Fruit fly (Drosophila melanogaster) whole organism, embryonic: ENCODE data around the gene MBD-like.

Experiments used
- Adf1 ChIP-seq: fragments of 200-800 bp; sonication (Bioruptor generic); IDR thresholded peaks from 2 replicates; pipeline ENCODE4 v1.3.6; 2022; ENCODE audit warnings: missing biosample characterization, missing genetic modification characterization
- Atf3 ChIP-seq: fragments of 200-800 bp; sonication (Bioruptor generic); optimal IDR thresholded peaks from 3 replicates; lab custom pipeline; 2016; ENCODE audit warnings: missing biosample characterization, missing genetic modification characterization
- Atf6 ChIP-seq: fragments of 200-800 bp; sonication (Bioruptor generic); IDR thresholded peaks from 2 replicates; pipeline ENCODE4 v1.3.6; 2022; ENCODE audit warnings: missing biosample characterization, missing genetic modification characterization
- CG10462 ChIP-seq: fragments of 200-800 bp; sonication (Bioruptor generic); optimal IDR thresholded peaks from 2 replicates; lab custom pipeline; 2016; ENCODE audit warnings: missing biosample characterization, missing genetic modification characterization
- CG12071 ChIP-seq: fragments of 200-800 bp; sonication (Bioruptor generic); optimal IDR thresholded peaks from 3 replicates; lab custom pipeline; 2018; ENCODE audit warnings: missing biosample characterization, mild to moderate bottlenecking, missing genetic modification characterization
- CG12744 ChIP-seq: fragments of 200-800 bp; sonication (Bioruptor generic); optimal IDR thresholded peaks from 2 replicates; lab custom pipeline; 2016; ENCODE audit warnings: missing biosample characterization, missing genetic modification characterization
- CG13624 ChIP-seq: fragments of 200-800 bp; sonication (Bioruptor generic); optimal IDR thresholded peaks from 2 replicates; lab custom pipeline; 2016; ENCODE audit warnings: missing biosample characterization, missing genetic modification characterization
- CG13775 ChIP-seq: fragments of 200-800 bp; sonication (Bioruptor generic); optimal IDR thresholded peaks from 3 replicates; lab custom pipeline; 2017; ENCODE audit warnings: missing biosample characterization, mild to moderate bottlenecking, missing genetic modification characterization
- CG14710 ChIP-seq: fragments of 200-800 bp; sonication (Bioruptor generic); optimal IDR thresholded peaks from 3 replicates; lab custom pipeline; 2019; ENCODE audit warnings: missing biosample characterization, mild to moderate bottlenecking, missing genetic modification characterization, moderate library complexity
- CG15514 ChIP-seq: fragments of 200-800 bp; sonication (Bioruptor generic); optimal IDR thresholded peaks from 3 replicates; lab custom pipeline; 2017; ENCODE audit warnings: missing biosample characterization, missing genetic modification characterization, mild to moderate bottlenecking, moderate library complexity, missing genetic modification reagents
- CG17361 ChIP-seq: fragments of 200-800 bp; sonication (Bioruptor generic); IDR thresholded peaks from 3 replicates; pipeline ENCODE4 v1.3.6; 2022; ENCODE audit warnings: missing biosample characterization, missing genetic modification characterization
- CG17385 ChIP-seq: fragments of 200-800 bp; sonication (Bioruptor generic); optimal IDR thresholded peaks from 3 replicates; lab custom pipeline; 2018; ENCODE audit warnings: missing biosample characterization, mild to moderate bottlenecking, missing genetic modification characterization
- CG17612 ChIP-seq: fragments of 200-800 bp; sonication (Bioruptor generic); IDR thresholded peaks from 2 replicates; pipeline ENCODE4 v1.3.6; 2022; ENCODE audit warnings: missing biosample characterization, missing genetic modification characterization
- CG2712 ChIP-seq: fragments of 200-800 bp; optimal IDR thresholded peaks from 3 replicates; lab custom pipeline; 2019; ENCODE audit warnings: missing biosample characterization, mild to moderate bottlenecking, missing genetic modification characterization, moderate library complexity
- CG2875 ChIP-seq: fragments of 200-800 bp; sonication (Bioruptor generic); optimal IDR thresholded peaks from 2 replicates; lab custom pipeline; 2017; ENCODE audit warnings: missing biosample characterization, mild to moderate bottlenecking, missing genetic modification characterization, missing genetic modification reagents
- CG3847 ChIP-seq: fragments of 200-800 bp; sonication (Bioruptor generic); IDR thresholded peaks from 2 replicates; pipeline ENCODE4 v1.3.6; 2022; ENCODE audit warnings: missing biosample characterization, missing genetic modification characterization
- CG4730 ChIP-seq: fragments of 200-800 bp; sonication (Bioruptor generic); IDR thresholded peaks from 2 replicates; pipeline ENCODE4 v1.3.6; 2022; ENCODE audit warnings: missing biosample characterization, missing genetic modification characterization
- CG6689 ChIP-seq: fragments of 200-800 bp; sonication (Bioruptor generic); IDR thresholded peaks from 2 replicates; pipeline ENCODE4 v1.3.6; 2022; ENCODE audit warnings: missing biosample characterization, missing genetic modification characterization
- CG6813 ChIP-seq: fragments of 200-800 bp; sonication (Bioruptor generic); optimal IDR thresholded peaks from 2 replicates; lab custom pipeline; 2017; ENCODE audit warnings: missing biosample characterization, missing genetic modification characterization, mild to moderate bottlenecking, moderate library complexity, missing genetic modification reagents
- CG7556 ChIP-seq: fragments of 200-800 bp; sonication (Bioruptor generic); optimal IDR thresholded peaks from 2 replicates; lab custom pipeline; 2017; ENCODE audit warnings: missing biosample characterization, mild to moderate bottlenecking, missing genetic modification characterization
- CG8281 ChIP-seq: fragments of 200-800 bp; sonication (Bioruptor generic); optimal IDR thresholded peaks from 2 replicates; lab custom pipeline; 2018; ENCODE audit warnings: missing biosample characterization, mild to moderate bottlenecking, missing genetic modification characterization, moderate library complexity
- CG8359 ChIP-seq: fragments of 200-800 bp; sonication (Bioruptor generic); optimal IDR thresholded peaks from 2 replicates; lab custom pipeline; 2017; ENCODE audit warnings: missing biosample characterization, mild to moderate bottlenecking, missing genetic modification characterization, borderline replicate concordance
- CG8924 ChIP-seq: fragments of 200-800 bp; optimal IDR thresholded peaks from 3 replicates; lab custom pipeline; 2019; ENCODE audit warnings: missing biosample characterization, mild to moderate bottlenecking, missing genetic modification characterization, moderate library complexity
- Dbx ChIP-seq: fragments of 200-800 bp; sonication (Bioruptor generic); IDR thresholded peaks from 3 replicates; pipeline ENCODE4 v1.3.6; 2022; ENCODE audit warnings: missing biosample characterization, missing genetic modification characterization
- Fer1 ChIP-seq: fragments of 200-800 bp; sonication (Bioruptor generic); optimal IDR thresholded peaks from 2 replicates; lab custom pipeline; 2017; ENCODE audit warnings: missing biosample characterization, mild to moderate bottlenecking, missing genetic modification characterization
- Fer3 ChIP-seq: fragments of 200-800 bp; sonication (Bioruptor generic); optimal IDR thresholded peaks from 2 replicates; lab custom pipeline; 2018; ENCODE audit warnings: missing biosample characterization, mild to moderate bottlenecking, missing genetic modification characterization, moderate library complexity
- HLHmδ ChIP-seq: fragments of 200-800 bp; sonication (Bioruptor generic); optimal IDR thresholded peaks from 2 replicates; lab custom pipeline; 2018; ENCODE audit warnings: missing biosample characterization, mild to moderate bottlenecking, missing genetic modification characterization, moderate library complexity
- Hr51 ChIP-seq, 2 experiments: fragments of 200-800 bp; sonication (Bioruptor generic); optimal IDR thresholded peaks; 2 replicates in 1 of 2; 3 replicates in 1 of 2; lab custom pipeline; 2016 to 2018; ENCODE audit warnings: missing biosample characterization in 2 of 2, missing genetic modification characterization in 2 of 2, mild to moderate bottlenecking in 1 of 2, moderate library complexity in 1 of 2
- Jarid2 ChIP-seq: fragments of 200-800 bp; sonication (Bioruptor generic); optimal IDR thresholded peaks from 3 replicates; lab custom pipeline; 2017; ENCODE audit warnings: mild to moderate bottlenecking, missing biosample characterization, missing genetic modification reagents, missing genetic modification characterization
- Kr ChIP-seq: fragments of 200-800 bp; sonication (Bioruptor generic); optimal IDR thresholded peaks from 2 replicates; lab custom pipeline; 2017; ENCODE audit warnings: missing biosample characterization, mild to moderate bottlenecking, missing genetic modification characterization
- Ptx1 ChIP-seq: fragments of 200-800 bp; sonication (Bioruptor generic); IDR thresholded peaks from 2 replicates; pipeline ENCODE4 v1.3.6; 2022; ENCODE audit warnings: missing biosample characterization, missing genetic modification characterization
- Sin3A ChIP-seq: fragments of >200 bp; optimal IDR thresholded peaks from 2 replicates; lab custom pipeline; 2018
- Ssrp ChIP-seq: fragments of 200-800 bp; sonication (Bioruptor generic); optimal IDR thresholded peaks from 2 replicates; lab custom pipeline; 2018; ENCODE audit warnings: missing biosample characterization, mild to moderate bottlenecking, missing genetic modification characterization, moderate library complexity
- Tbp ChIP-seq: fragments of >200 bp; optimal IDR thresholded peaks from 2 replicates; lab custom pipeline; 2018; ENCODE audit warnings: missing biosample characterization, missing genetic modification characterization
- caup ChIP-seq: fragments of 200-800 bp; sonication (Bioruptor generic); optimal IDR thresholded peaks from 3 replicates; lab custom pipeline; 2017; ENCODE audit warnings: missing biosample characterization, mild to moderate bottlenecking, missing genetic modification characterization, moderate library complexity; ENCODE audit not compliant: severe bottlenecking
- dmrt11E ChIP-seq: fragments of 200-800 bp; sonication (Bioruptor generic); optimal IDR thresholded peaks from 3 replicates; lab custom pipeline; 2018; ENCODE audit warnings: missing biosample characterization, mild to moderate bottlenecking, missing genetic modification characterization, moderate library complexity
- dysf ChIP-seq: fragments of 200-800 bp; sonication (Bioruptor generic); IDR thresholded peaks from 3 replicates; pipeline ENCODE4 v1.3.6; 2022; ENCODE audit warnings: missing biosample characterization, missing genetic modification characterization
- fd3F ChIP-seq: fragments of 200-800 bp; sonication (Bioruptor generic); optimal IDR thresholded peaks from 2 replicates; lab custom pipeline; 2018; ENCODE audit warnings: missing biosample characterization, mild to moderate bottlenecking, missing genetic modification characterization, moderate library complexity
- gcm ChIP-seq: fragments of 200-800 bp; sonication (Bioruptor generic); optimal IDR thresholded peaks from 2 replicates; lab custom pipeline; 2019; ENCODE audit warnings: missing biosample characterization, mild to moderate bottlenecking, missing genetic modification characterization, moderate library complexity
- hbn ChIP-seq: fragments of 200-800 bp; sonication (Bioruptor generic); IDR thresholded peaks from 2 replicates; pipeline ENCODE4 v1.3.6; 2022; ENCODE audit warnings: missing biosample characterization, missing genetic modification characterization; ENCODE audit not compliant: partially characterized antibody
- hth ChIP-seq: fragments of >200 bp; optimal IDR thresholded peaks from 2 replicates; lab custom pipeline; 2017; ENCODE audit warnings: inconsistent platforms
- kah ChIP-seq: fragments of 200-800 bp; sonication (Bioruptor generic); optimal IDR thresholded peaks from 2 replicates; lab custom pipeline; 2018; ENCODE audit warnings: missing biosample characterization, mild to moderate bottlenecking, missing genetic modification characterization
- lov ChIP-seq, 2 experiments: fragments of 200-800 bp in 1 of 2; fragments of >200 bp in 1 of 2; sonication (Bioruptor generic) in 1 of 2; IDR thresholded peaks in 1 of 2; optimal IDR thresholded peaks in 1 of 2; 2 replicates in 1 of 2; 3 replicates in 1 of 2; pipeline versions ENCODE4 v1.3.6 to Lab custom; 2017 to 2022; ENCODE audit warnings: missing biosample characterization in 1 of 2, missing genetic modification characterization in 1 of 2
- pho ChIP-seq: fragments of 200-800 bp; sonication (Bioruptor generic); optimal IDR thresholded peaks from 2 replicates; lab custom pipeline; 2016; ENCODE audit warnings: missing biosample characterization, missing genetic modification characterization
- sens ChIP-seq: fragments of 200-800 bp; sonication (Bioruptor generic); peaks from one replicate; lab custom pipeline; 2016; ENCODE audit warnings: missing biosample characterization, missing genetic modification characterization
- sqz ChIP-seq: fragments of 200-800 bp; sonication (Bioruptor generic); optimal IDR thresholded peaks from 3 replicates; lab custom pipeline; 2018; ENCODE audit warnings: missing biosample characterization, mild to moderate bottlenecking, missing genetic modification characterization
- sug ChIP-seq: fragments of 200-800 bp; optimal IDR thresholded peaks from 2 replicates; lab custom pipeline; 2019; ENCODE audit warnings: missing biosample characterization, mild to moderate bottlenecking, missing genetic modification characterization, moderate library complexity
- tio ChIP-seq: fragments of 200-800 bp; sonication (Bioruptor generic); optimal IDR thresholded peaks from 2 replicates; lab custom pipeline; 2017; ENCODE audit warnings: missing biosample characterization, missing genetic modification characterization, inconsistent platforms
- trem ChIP-seq: fragments of 200-800 bp; optimal IDR thresholded peaks from 3 replicates; lab custom pipeline; 2019; ENCODE audit warnings: missing biosample characterization, mild to moderate bottlenecking, missing genetic modification characterization, moderate library complexity
- wdn ChIP-seq: fragments of 200-800 bp; sonication (Bioruptor generic); IDR thresholded peaks from 2 replicates; pipeline ENCODE4 v1.3.6; 2022; ENCODE audit warnings: missing biosample characterization, missing genetic modification characterization

MBD-like gene

dm6 chr3R:9600558-9600959 is 41.0 kb downstream of the MBD-like start (continued):
- TF ChIP-seq CG2712 (tag; lab: Kevin White, UChicago) (peak; percentile 45), CG17385 (peak; percentile 40), caup (peak; percentile 71), Jarid2 (GFP tag; lab: Kevin White, UChicago) (peak; percentile 26), lov (optimal IDR thresholded peaks at IDR 0.05; lab: Kevin White, UChicago) (no peak), lov (GFP tag; IDR thresholded peaks at IDR 0.05; lab: Robert Waterston, UW) (no peak), gcm (peak; percentile 21), kah (no peak), CG6689 (GFP tag; lab: Robert Waterston, UW) (peak; percentile 35; the same call in 1 of the 2 replicates), CG14710 (tag; lab: Kevin White, UChicago) (peak; percentile 19), fd3F (peak; percentile 32), Ptx1 (GFP tag; lab: Robert Waterston, UW) (peak; percentile 13; the same call in 1 of the 2 replicates), hbn (GFP tag; lab: Robert Waterston, UW) (no peak), CG8924 (peak; percentile 54), CG6813 (GFP tag; lab: Kevin White, UChicago) (peak; percentile 39), Fer1 (GFP tag; lab: Kevin White, UChicago) (peak; percentile 68), CG12071 (GFP tag; lab: Kevin White, UChicago) (no peak), sug (peak; percentile 57), hth (lab: Kevin White, UChicago) (no peak), CG15514 (GFP tag; lab: Kevin White, UChicago) (peak; percentile 53), Adf1 (GFP tag; lab: Robert Waterston, UW) (no peak), Fer3 (tag; lab: Kevin White, UChicago) (peak; percentile 34), CG13775 (GFP tag; lab: Kevin White, UChicago) (peak; percentile 55), wdn (0 out of 2 replicates have a peak, but pooled peaks have one; percentile 34), Ssrp (tag; lab: Kevin White, UChicago) (peak; percentile 4), dysf (GFP tag; lab: Robert Waterston, UW) (peak; percentile 68; the same call in 2 of the 3 replicates), CG12744 (GFP tag; lab: Kevin White, UChicago) (no peak), pho (GFP tag; lab: Kevin White, UChicago) (peak; percentile 2), sqz (GFP tag; lab: Kevin White, UChicago) (peak; percentile 27), trem (peak; percentile 4), CG17361 (GFP tag; lab: Robert Waterston, UW) (peak; percentile 69), CG17612 (GFP tag; lab: Robert Waterston, UW) (0 out of 2 replicates have a peak, but pooled peaks have one; percentile 12), Hr51 (GFP tag; optimal IDR thresholded peaks at IDR 0.05; lab: Kevin White, UChicago) (peak in 1 of 2 experiments; percentile 9), HLHmδ (GFP tag; lab: Kevin White, UChicago) (no peak), Sin3A (lab: Kevin White, UChicago) (no peak), CG4730 (peak; percentile 5; the same call in 1 of the 2 replicates), CG2875 (peak; percentile 8), Dbx (GFP tag; lab: Robert Waterston, UW) (peak; percentile 65; the same call in 2 of the 3 replicates), Atf6 (GFP tag; lab: Robert Waterston, UW) (peak; percentile 40; the same call in 1 of the 2 replicates), CG10462 (GFP tag; lab: Kevin White, UChicago) (no peak), Kr (GFP tag; lab: Kevin White, UChicago) (peak; percentile 17), dmrt11E (tag; lab: Kevin White, UChicago) (peak; percentile 39), Tbp (GFP tag; lab: Kevin White, UChicago) (no peak), CG8281 (tag; lab: Kevin White, UChicago) (peak; percentile 24), CG13624 (GFP tag; lab: Kevin White, UChicago) (peak; percentile 33), sens (GFP tag; lab: Kevin White, UChicago) (peak; percentile 72), CG8359 (GFP tag; lab: Kevin White, UChicago) (peak; percentile 20), tio (GFP tag; lab: Kevin White, UChicago) (peak; percentile 23), Atf3 (no peak), CG7556 (peak; percentile 28), CG3847 (peak; percentile 32)
